Fruit fly (Drosophila melanogaster) whole organism, embryonic: ENCODE data around the gene Ir75d.

Experiments used
- Atf6 ChIP-seq: fragments of 200-800 bp; sonication (Bioruptor generic); IDR thresholded peaks from 2 replicates; pipeline ENCODE4 v1.3.6; 2022; ENCODE audit warnings: missing biosample characterization, missing genetic modification characterization
- Bdp1 ChIP-seq: fragments of 200-800 bp; sonication (Bioruptor generic); optimal IDR thresholded peaks from 3 replicates; lab custom pipeline; 2016; ENCODE audit warnings: missing biosample characterization, missing genetic modification characterization
- Bgb ChIP-seq: fragments of 200-800 bp; sonication (Bioruptor generic); IDR thresholded peaks from 2 replicates; pipeline ENCODE4 v1.3.6; 2022; ENCODE audit warnings: missing biosample characterization, missing genetic modification characterization; ENCODE audit not compliant: partially characterized antibody
- CG10543 ChIP-seq: fragments of 200-800 bp; sonication (Bioruptor generic); optimal IDR thresholded peaks from 3 replicates; lab custom pipeline; 2017; ENCODE audit warnings: missing biosample characterization, mild to moderate bottlenecking, missing genetic modification characterization, moderate library complexity
- CG12299 ChIP-seq: fragments of 200-800 bp; sonication (Bioruptor generic); optimal IDR thresholded peaks from 2 replicates; lab custom pipeline; 2018; ENCODE audit warnings: missing biosample characterization, mild to moderate bottlenecking, missing genetic modification characterization
- CG12769 ChIP-seq: fragments of 200-800 bp; sonication (Bioruptor generic); optimal IDR thresholded peaks from 2 replicates; lab custom pipeline; 2019; ENCODE audit warnings: missing biosample characterization, mild to moderate bottlenecking, missing genetic modification characterization, moderate library complexity
- CG13894 ChIP-seq: fragments of 200-800 bp; sonication (Bioruptor generic); optimal IDR thresholded peaks from 3 replicates; lab custom pipeline; 2018; ENCODE audit warnings: missing biosample characterization, mild to moderate bottlenecking, missing genetic modification characterization, moderate library complexity
- CG15479 ChIP-seq: fragments of 200-800 bp; sonication (Bioruptor generic); optimal IDR thresholded peaks from 3 replicates; lab custom pipeline; 2019; ENCODE audit warnings: missing biosample characterization, mild to moderate bottlenecking, missing genetic modification characterization, moderate library complexity
- CG2199 ChIP-seq: fragments of 200-800 bp; sonication (Bioruptor generic); IDR thresholded peaks from 3 replicates; pipeline ENCODE4 v1.3.6; 2022; ENCODE audit warnings: missing biosample characterization, missing genetic modification characterization
- CG42726 ChIP-seq: fragments of 200-800 bp; sonication (Bioruptor generic); IDR thresholded peaks from 2 replicates; pipeline ENCODE4 v1.3.6; 2022; ENCODE audit warnings: missing biosample characterization, missing genetic modification characterization; ENCODE audit not compliant: partially characterized antibody
- CG4424 ChIP-seq: fragments of 200-800 bp; sonication (Bioruptor generic); optimal IDR thresholded peaks from 3 replicates; lab custom pipeline; 2016; ENCODE audit warnings: missing biosample characterization, missing genetic modification characterization
- CG6254 ChIP-seq: fragments of 200-800 bp; sonication (Bioruptor generic); optimal IDR thresholded peaks from 3 replicates; lab custom pipeline; 2017; ENCODE audit warnings: mild to moderate bottlenecking, missing biosample characterization, missing genetic modification reagents, missing genetic modification characterization
- CG6813 ChIP-seq: fragments of 200-800 bp; sonication (Bioruptor generic); optimal IDR thresholded peaks from 2 replicates; lab custom pipeline; 2017; ENCODE audit warnings: missing biosample characterization, missing genetic modification characterization, mild to moderate bottlenecking, moderate library complexity, missing genetic modification reagents
- CG8290 ChIP-seq, 3 experiments: fragments of 200-800 bp; sonication (Bioruptor generic); optimal IDR thresholded peaks; 2 replicates each; lab custom pipeline; 2016 to 2019; ENCODE audit warnings: missing biosample characterization in 3 of 3, missing genetic modification characterization in 3 of 3, mild to moderate bottlenecking in 2 of 3, moderate library complexity in 1 of 3
- CG9876 ChIP-seq: fragments of 200-800 bp; sonication (Bioruptor generic); optimal IDR thresholded peaks from 2 replicates; lab custom pipeline; 2016; ENCODE audit warnings: missing biosample characterization, missing genetic modification characterization
- Deaf1 ChIP-seq: fragments of 200-800 bp; optimal IDR thresholded peaks from 3 replicates; lab custom pipeline; 2019; ENCODE audit warnings: missing biosample characterization, mild to moderate bottlenecking, missing genetic modification characterization, moderate library complexity
- E2f2 ChIP-seq: fragments of 200-800 bp; sonication (Bioruptor generic); IDR thresholded peaks from 2 replicates; pipeline ENCODE4 v1.3.6; 2022; ENCODE audit warnings: missing biosample characterization, missing genetic modification characterization
- HLHmδ ChIP-seq: fragments of 200-800 bp; sonication (Bioruptor generic); optimal IDR thresholded peaks from 2 replicates; lab custom pipeline; 2018; ENCODE audit warnings: missing biosample characterization, mild to moderate bottlenecking, missing genetic modification characterization, moderate library complexity
- Hmr ChIP-seq: fragments of 200-800 bp; sonication (Bioruptor generic); optimal IDR thresholded peaks from 3 replicates; lab custom pipeline; 2017; ENCODE audit warnings: mild to moderate bottlenecking, missing biosample characterization, missing genetic modification reagents, missing genetic modification characterization
- Med ChIP-seq: fragments of 200-800 bp; sonication (Bioruptor generic); peaks from one replicate; lab custom pipeline; 2016; ENCODE audit warnings: missing biosample characterization, missing genetic modification characterization, mild to moderate bottlenecking, inconsistent platforms, moderate library complexity
- Poxn ChIP-seq: fragments of 200-800 bp; sonication (Bioruptor generic); IDR thresholded peaks from 2 replicates; pipeline ENCODE4 v1.3.6; 2022; ENCODE audit warnings: missing biosample characterization, missing genetic modification characterization
- Sox102F ChIP-seq: fragments of 200-800 bp; sonication (Bioruptor generic); optimal IDR thresholded peaks from 2 replicates; lab custom pipeline; 2018; ENCODE audit warnings: missing biosample characterization, mild to moderate bottlenecking, missing genetic modification characterization, moderate library complexity
- YL-1 ChIP-seq: fragments of 200-800 bp; sonication (Bioruptor generic); optimal IDR thresholded peaks from 3 replicates; lab custom pipeline; 2017; ENCODE audit warnings: missing biosample characterization, mild to moderate bottlenecking, missing genetic modification characterization
- abd-A ChIP-seq: fragments of 200-800 bp; sonication (Bioruptor generic); optimal IDR thresholded peaks from 3 replicates; lab custom pipeline; 2019; ENCODE audit warnings: missing biosample characterization, mild to moderate bottlenecking, missing genetic modification characterization, moderate library complexity
- bbx ChIP-seq: fragments of 200-800 bp; sonication (Bioruptor generic); IDR thresholded peaks from 2 replicates; pipeline ENCODE4 v1.3.6; 2022; ENCODE audit warnings: missing biosample characterization, missing genetic modification characterization; ENCODE audit not compliant: partially characterized antibody
- cad ChIP-seq: fragments of >200 bp; optimal IDR thresholded peaks from 2 replicates; lab custom pipeline; 2017; ENCODE audit warnings: missing biosample characterization, missing genetic modification characterization
- ci ChIP-seq: fragments of 200-800 bp; sonication (Bioruptor generic); IDR thresholded peaks from 3 replicates; pipeline ENCODE4 v1.3.6; 2022; ENCODE audit warnings: missing biosample characterization, missing genetic modification characterization
- crc ChIP-seq: fragments of 200-800 bp; sonication (Bioruptor generic); optimal IDR thresholded peaks from 2 replicates; lab custom pipeline; 2016; ENCODE audit warnings: missing biosample characterization, missing genetic modification characterization
- ewg ChIP-seq: fragments of 200-800 bp; sonication (Bioruptor generic); optimal IDR thresholded peaks from 3 replicates; lab custom pipeline; 2017; ENCODE audit warnings: mild to moderate bottlenecking, missing biosample characterization, missing genetic modification reagents, missing genetic modification characterization
- eyg ChIP-seq: fragments of 200-800 bp; sonication (Bioruptor generic); optimal IDR thresholded peaks from 3 replicates; lab custom pipeline; 2016; ENCODE audit warnings: missing biosample characterization, missing genetic modification characterization
- fd96Cb ChIP-seq: fragments of 200-800 bp; sonication (Bioruptor generic); optimal IDR thresholded peaks from 2 replicates; lab custom pipeline; 2018; ENCODE audit warnings: missing biosample characterization, mild to moderate bottlenecking, missing genetic modification characterization, moderate library complexity
- hb ChIP-seq: fragments of 200-800 bp; sonication (Bioruptor generic); IDR thresholded peaks from 3 replicates; pipeline ENCODE4 v1.3.6; 2022; ENCODE audit warnings: missing biosample characterization, missing genetic modification characterization; ENCODE audit not compliant: partially characterized antibody
- kni ChIP-seq: fragments of 200-800 bp; sonication (Bioruptor generic); optimal IDR thresholded peaks from 3 replicates; lab custom pipeline; 2017; ENCODE audit warnings: mild to moderate bottlenecking, missing biosample characterization, missing genetic modification reagents, missing genetic modification characterization
- lilli ChIP-seq: fragments of 200-800 bp; sonication (Bioruptor generic); optimal IDR thresholded peaks from 3 replicates; lab custom pipeline; 2016; ENCODE audit warnings: missing biosample characterization, missing genetic modification characterization
- mld ChIP-seq: fragments of 200-800 bp; sonication (Bioruptor generic); IDR thresholded peaks from 3 replicates; pipeline ENCODE4 v1.3.6; 2022; ENCODE audit warnings: missing biosample characterization, missing genetic modification characterization; ENCODE audit not compliant: partially characterized antibody
- pros ChIP-seq: fragments of 200-800 bp; sonication (Bioruptor generic); optimal IDR thresholded peaks from 3 replicates; lab custom pipeline; 2019; ENCODE audit warnings: missing biosample characterization, mild to moderate bottlenecking, missing genetic modification characterization, moderate library complexity
- sr ChIP-seq: fragments of 200-800 bp; sonication (Bioruptor generic); IDR thresholded peaks from 3 replicates; pipeline ENCODE4 v1.3.6; 2022; ENCODE audit warnings: missing biosample characterization, missing genetic modification characterization
- sug ChIP-seq: fragments of 200-800 bp; optimal IDR thresholded peaks from 2 replicates; lab custom pipeline; 2019; ENCODE audit warnings: missing biosample characterization, mild to moderate bottlenecking, missing genetic modification characterization, moderate library complexity
- tna ChIP-seq: fragments of 200-800 bp; sonication (Bioruptor generic); IDR thresholded peaks from 2 replicates; pipeline ENCODE4 v1.3.6; 2022; ENCODE audit warnings: missing biosample characterization, missing genetic modification characterization; ENCODE audit not compliant: partially characterized antibody
- toy ChIP-seq: fragments of 200-800 bp; sonication (Bioruptor generic); IDR thresholded peaks from 2 replicates; pipeline ENCODE4 v1.3.6; 2022; ENCODE audit warnings: missing biosample characterization, missing genetic modification characterization
- usp ChIP-seq: fragments of >200 bp; optimal IDR thresholded peaks from 2 replicates; lab custom pipeline; 2017; ENCODE audit warnings: missing biosample characterization, missing genetic modification characterization

Ir75d gene

DNA sequence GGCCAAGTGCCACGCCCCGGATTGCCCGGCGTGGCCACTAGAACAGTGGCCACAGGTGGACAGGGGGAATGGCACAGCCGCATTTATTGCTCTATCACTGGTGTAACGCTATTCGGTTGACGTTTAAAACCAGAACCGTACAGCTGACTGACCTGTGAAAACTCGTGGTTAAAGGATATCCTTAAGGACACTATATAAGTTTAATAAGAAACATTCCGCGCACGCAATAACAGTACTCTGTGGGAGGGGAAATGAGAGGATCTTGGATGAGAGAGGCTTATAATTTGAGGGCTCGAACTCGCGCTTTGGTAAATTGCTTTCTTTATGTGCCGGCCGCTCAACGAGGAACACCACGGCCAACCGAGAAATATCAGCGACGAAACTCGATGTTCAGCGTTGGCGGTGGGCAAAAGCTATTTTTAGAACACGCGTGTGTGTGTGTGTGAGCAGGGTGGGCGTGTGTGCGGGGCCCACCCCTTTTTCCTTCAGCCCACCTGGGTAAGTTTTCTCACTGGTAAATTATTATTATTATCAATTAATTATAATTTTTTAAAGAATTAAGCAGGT is 14.6 kb downstream of the Ir75d start (continued):
- TF ChIP-seq CG12769 (tag; lab: Kevin White, UChicago), result peak; percentile 40
- peak; percentile 25 for TF ChIP-seq Deaf1
- TF ChIP-seq fd96Cb (tag; lab: Kevin White, UChicago), result no peak
- TF ChIP-seq CG6254 (GFP tag; lab: Kevin White, UChicago), result peak; percentile 13
- no peak for TF ChIP-seq CG8290 (GFP tag; optimal IDR thresholded peaks at IDR 0.05; lab: Kevin White, UChicago)
- peak in 1 of 2 experiments; percentile 34 for TF ChIP-seq CG8290 (tag; optimal IDR thresholded peaks at IDR 0.05; lab: Kevin White, UChicago)
- no peak for TF ChIP-seq Poxn (GFP tag; lab: Robert Waterston, UW)
- no peak for TF ChIP-seq Hmr (GFP tag; lab: Kevin White, UChicago)
- TF ChIP-seq Bgb (GFP tag; lab: Robert Waterston, UW), result peak; percentile 47; the same call in 1 of the 2 replicates
- no peak for TF ChIP-seq CG4424 (GFP tag; lab: Kevin White, UChicago)
- 0 out of 2 replicates have a peak, but pooled peaks have one; percentile 25 for TF ChIP-seq Atf6 (GFP tag; lab: Robert Waterston, UW)
- TF ChIP-seq crc, result no peak
- no peak for TF ChIP-seq toy
- TF ChIP-seq CG42726 (GFP tag; lab: Robert Waterston, UW), result no peak
- TF ChIP-seq hb (GFP tag; lab: Robert Waterston, UW), result 0 out of 3 replicates have a peak, but pooled peaks have one; percentile 30
- no peak for TF ChIP-seq HLHmδ (GFP tag; lab: Kevin White, UChicago)
- no peak for TF ChIP-seq CG15479 (GFP tag; lab: Kevin White, UChicago)
- no peak for TF ChIP-seq CG9876 (GFP tag; lab: Kevin White, UChicago)
- peak; percentile 65; the same call in 2 of the 3 replicates for TF ChIP-seq sr
- TF ChIP-seq eyg (GFP tag; lab: Kevin White, UChicago), result no peak
- TF ChIP-seq sug (tag; lab: Kevin White, UChicago), result peak; percentile 29
- TF ChIP-seq cad, result peak; percentile 26
- TF ChIP-seq mld, result peak; percentile 56; the same call in 2 of the 3 replicates
- TF ChIP-seq E2f2 (GFP tag; lab: Robert Waterston, UW), result 0 out of 2 replicates have a peak, but pooled peaks have one; percentile 8
- TF ChIP-seq CG6813, result no peak
- 0 out of 3 replicates have a peak, but pooled peaks have one; percentile 15 for TF ChIP-seq CG2199
- peak; percentile 17 for TF ChIP-seq lilli (GFP tag; lab: Kevin White, UChicago)
- TF ChIP-seq ci (GFP tag; lab: Robert Waterston, UW), result peak; percentile 23; the same call in 1 of the 3 replicates
- no peak for TF ChIP-seq Sox102F
- TF ChIP-seq usp (GFP tag; lab: Kevin White, UChicago), result no peak
- no peak for TF ChIP-seq CG12299 (tag; lab: Kevin White, UChicago)
- peak; percentile 81 for TF ChIP-seq Bdp1 (GFP tag; lab: Kevin White, UChicago)
- peak; percentile 16 for TF ChIP-seq abd-A (tag; lab: Kevin White, UChicago)
- peak; percentile 37 for TF ChIP-seq CG13894
- peak; percentile 40 for TF ChIP-seq kni (GFP tag; lab: Kevin White, UChicago)
- no peak for TF ChIP-seq YL-1 (GFP tag; lab: Kevin White, UChicago)
- TF ChIP-seq pros (GFP tag; lab: Kevin White, UChicago), result peak; percentile 8
- peak; percentile 40 for TF ChIP-seq CG10543 (GFP tag; lab: Kevin White, UChicago)
- TF ChIP-seq Med (GFP tag; lab: Kevin White, UChicago), result peak; percentile 70
- 0 out of 2 replicates have a peak, but pooled peaks have one; percentile 47 for TF ChIP-seq tna (GFP tag; lab: Robert Waterston, UW)
- TF ChIP-seq ewg (GFP tag; lab: Kevin White, UChicago), result no peak
- peak; percentile 49 for TF ChIP-seq bbx (GFP tag; lab: Robert Waterston, UW)
